Worm (Caenorhabditis elegans) whole organism, young adult: ENCODE measurements around the gene cth-1.

Source experiments
- ceh-100 ChIP-seq: fragments of 200-800 bp; sonication (Bioruptor generic); IDR thresholded peaks from 2 replicates; pipeline ENCODE4 v1.3.6; 2022; ENCODE audit warnings: missing genetic modification reagents, missing genetic modification characterization, missing compliant biosample characterization
- let-607 ChIP-seq, 2 experiments: fragments of 200-800 bp in 1 of 2; sonication (Bioruptor generic) in 1 of 2; sonication (generic microtip) in 1 of 2; optimal IDR thresholded peaks; 2 replicates each; lab custom pipeline; 2016 to 2018; ENCODE audit warnings: mild to moderate bottlenecking in 2 of 2, missing compliant biosample characterization in 2 of 2, missing genetic modification characterization in 2 of 2, moderate library complexity in 2 of 2, missing genotype in 1 of 2

ce11 chrV:16073856-16074255 lies 26.6 kb upstream of the cth-1 start, which contains the start of gene srj-10:
- TF ChIP-seq let-607 (tag; optimal IDR thresholded peaks at IDR 0.05; lab: Kevin White, UChicago) (no peak), ceh-100 (no peak)
